Fruit fly (Drosophila melanogaster): ENCODE results near the gene Mst27D.

The Mst27D gene

DNA sequence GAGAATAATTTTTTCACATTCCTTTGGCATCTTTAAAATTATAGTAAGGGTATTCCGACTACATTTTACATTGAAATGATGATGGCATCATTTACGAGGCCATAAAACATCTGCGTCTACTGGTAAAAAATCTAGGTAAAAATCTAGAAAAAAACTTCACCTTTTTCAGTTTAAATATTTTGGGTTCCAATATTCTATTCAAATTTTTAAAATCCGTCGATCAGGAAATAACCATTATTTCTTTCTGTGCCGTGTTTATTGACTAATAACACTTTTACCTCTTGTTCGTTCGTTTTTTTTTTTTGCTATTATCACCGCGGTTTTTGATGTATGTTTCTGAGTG, 21.3 kb downstream of the Mst27D start (continued):
- TF ChIP-seq toy (GFP tag; IDR thresholded peaks at IDR 0.05) (no peak), Rfx (GFP tag; IDR thresholded peaks at IDR 0.05) (peak; percentile 70), CG3163 (GFP tag; optimal IDR thresholded peaks at IDR 0.05) (no peak), lilli (GFP tag; optimal IDR thresholded peaks at IDR 0.05) (peak; percentile 66), Bteb2 (GFP tag; optimal IDR thresholded peaks at IDR 0.05) (peak; percentile 33), kni (GFP tag; optimal IDR thresholded peaks at IDR 0.05) (no peak), chinmo (GFP tag; IDR thresholded peaks at IDR 0.05; ENCODE audit: partially characterized antibody) (no peak), Doc2 (GFP tag; IDR thresholded peaks at IDR 0.05) (no peak), CG31441 (GFP tag; IDR thresholded peaks at IDR 0.05) (peak; percentile 59), CG6175 (GFP tag; IDR thresholded peaks at IDR 0.05) (no peak), Jarid2 (GFP tag; optimal IDR thresholded peaks at IDR 0.05) (no peak), emc (GFP tag; optimal IDR thresholded peaks at IDR 0.05) (no peak), ind (GFP tag; optimal IDR thresholded peaks at IDR 0.05) (peak; percentile 64), Hr78 (GFP tag; optimal IDR thresholded peaks at IDR 0.05) (no peak), CG12071 (GFP tag; optimal IDR thresholded peaks at IDR 0.05) (no peak), CG13775 (GFP tag; optimal IDR thresholded peaks at IDR 0.05) (peak; percentile 44), Lim3 (GFP tag; IDR thresholded peaks at IDR 0.05) (0 out of 2 replicates have a peak, but pooled peaks have one; percentile 25), Dfd (GFP tag; optimal IDR thresholded peaks at IDR 0.05) (no peak), Fer2 (tag; optimal IDR thresholded peaks at IDR 0.05) (no peak), CG17385 (GFP tag; optimal IDR thresholded peaks at IDR 0.05) (peak; percentile 69), B-H1 (GFP tag; IDR thresholded peaks at IDR 0.05) (peak; percentile 48; the same call in 1 of the 3 replicates), Nf-YC (tag; optimal IDR thresholded peaks at IDR 0.05) (no peak), fd102C (GFP tag; optimal IDR thresholded peaks at IDR 0.05) (no peak), CG1832 (GFP tag; optimal IDR thresholded peaks at IDR 0.05) (no peak), Hr39 (optimal IDR thresholded peaks at IDR 0.05) (no peak), CG11560 (tag; IDR thresholded peaks at IDR 0.05) (no peak), bsh (GFP tag; optimal IDR thresholded peaks at IDR 0.05) (peak in 1 of 2 experiments; percentile 64), corto (GFP tag; optimal IDR thresholded peaks at IDR 0.05) (no peak), CG7928 (GFP tag; optimal IDR thresholded peaks at IDR 0.05) (no peak), CG15514 (GFP tag; optimal IDR thresholded peaks at IDR 0.05) (peak; percentile 39), Doc3 (GFP tag; IDR thresholded peaks at IDR 0.05; ENCODE audit: partially characterized antibody) (no peak), luna (GFP tag; optimal IDR thresholded peaks at IDR 0.05) (no peak), tup (GFP tag; optimal IDR thresholded peaks at IDR 0.05) (no peak), CG9215 (GFP tag; IDR thresholded peaks at IDR 0.05) (0 out of 2 replicates have a peak, but pooled peaks have one; percentile 32), cad (GFP tag; optimal IDR thresholded peaks at IDR 0.05) (no peak), MBD-R2 (GFP tag; IDR thresholded peaks at IDR 0.05) (peak; percentile 36; the same call in 1 of the 2 replicates), CG7987 (GFP tag; optimal IDR thresholded peaks at IDR 0.05) (no peak), CG14050 (GFP tag; IDR thresholded peaks at IDR 0.05) (0 out of 3 replicates have a peak, but pooled peaks have one; percentile 11), chn (GFP tag; optimal IDR thresholded peaks at IDR 0.05) (peak; percentile 69), pita (GFP tag; optimal IDR thresholded peaks at IDR 0.05) (no peak), dm (GFP tag; optimal IDR thresholded peaks at IDR 0.05) (peak; percentile 15), CG33557 (GFP tag; optimal IDR thresholded peaks at IDR 0.05) (no peak), hb (GFP tag; IDR thresholded peaks at IDR 0.05; ENCODE audit: partially characterized antibody) (no peak), CG31365 (tag; optimal IDR thresholded peaks at IDR 0.05) (no peak), az2 (GFP tag; optimal IDR thresholded peaks at IDR 0.05) (peak; percentile 41), Ets65A (GFP tag) (peak; percentile 73), pan (optimal IDR thresholded peaks at IDR 0.05) (no peak), pan (GFP tag; optimal IDR thresholded peaks at IDR 0.05 in 1 of 2, IDR thresholded peaks at IDR 0.05 in 1 of 2) (peak in 1 of 2 experiments; percentile 67), CG9609 (GFP tag; optimal IDR thresholded peaks at IDR 0.05) (peak; percentile 74), ATbp (GFP tag; optimal IDR thresholded peaks at IDR 0.05) (peak; percentile 27), CTCF (GFP tag; optimal IDR thresholded peaks at IDR 0.05) (no peak), Mes4 (GFP tag; optimal IDR thresholded peaks at IDR 0.05) (no peak)

Measured in whole organism, embryonic.